Fruit fly (Drosophila melanogaster) whole organism, wandering third instar larva: ENCODE results near the gene CG40198.
"Not testable (repeated sequence)": the region's sequence is repeated elsewhere in the genome, so short reads cannot be mapped to it uniquely, and the experiment has no call there.

Experiments used
- CrebA ChIP-seq: fragments of 200-800 bp; sonication (Bioruptor generic); optimal IDR thresholded peaks from 2 replicates; lab custom pipeline; 2016; ENCODE audit warnings: missing biosample characterization, mild to moderate bottlenecking, missing genetic modification characterization, borderline replicate concordance
- GATAd ChIP-seq: sonication (Bioruptor generic); optimal IDR thresholded peaks from 2 replicates; lab custom pipeline; 2016; ENCODE audit warnings: missing biosample characterization, missing genetic modification characterization
- Hnf4 ChIP-seq: fragments of 200-800 bp; sonication (Bioruptor generic); optimal IDR thresholded peaks from 2 replicates; lab custom pipeline; 2016; ENCODE audit warnings: missing biosample characterization, mild to moderate bottlenecking, missing genetic modification characterization
- Hr78 ChIP-seq: fragments of >200 bp; optimal IDR thresholded peaks from 2 replicates; lab custom pipeline; 2017; ENCODE audit warnings: missing biosample characterization, missing genetic modification characterization
- Hr83 ChIP-seq: fragments of 200-300 bp; sonication (Bioruptor generic); optimal IDR thresholded peaks from 2 replicates; lab custom pipeline; 2016; ENCODE audit warnings: missing biosample characterization, mild to moderate bottlenecking, missing genetic modification characterization, moderate library complexity; ENCODE audit not compliant: poor library complexity, severe bottlenecking
- Myc ChIP-seq: fragments of >200 bp; optimal IDR thresholded peaks from 2 replicates; lab custom pipeline; 2017
- Sp1 ChIP-seq: fragments of 200-800 bp; sonication (Bioruptor generic); optimal IDR thresholded peaks from 3 replicates; lab custom pipeline; 2019; ENCODE audit warnings: missing biosample characterization, mild to moderate bottlenecking, missing genetic modification characterization, moderate library complexity
- br ChIP-seq: fragments of 200-800 bp; sonication (Bioruptor generic); optimal IDR thresholded peaks from 2 replicates; lab custom pipeline; 2016; ENCODE audit warnings: missing biosample characterization, missing genetic modification characterization
- brk ChIP-seq: fragments of 200-800 bp; sonication (Bioruptor generic); optimal IDR thresholded peaks from 2 replicates; lab custom pipeline; 2016; ENCODE audit warnings: missing biosample characterization, mild to moderate bottlenecking, missing genetic modification characterization
- dl ChIP-seq, 2 experiments: fragments of 175-275, 200-275 bp in 1 of 2; fragments of 200-275 bp in 1 of 2; sonication (Bioruptor generic); optimal IDR thresholded peaks; lab custom pipeline; 2018; ENCODE audit warnings: mild to moderate bottlenecking in 2 of 2, missing biosample characterization in 2 of 2, missing genetic modification characterization in 2 of 2, moderate library complexity in 2 of 2; ENCODE audit not compliant: partially characterized antibody in 2 of 2, insufficient read depth in 1 of 2
- dmrt93B ChIP-seq: fragments of 200-800 bp; sonication (Bioruptor generic); optimal IDR thresholded peaks from 2 replicates; lab custom pipeline; 2018; ENCODE audit warnings: missing biosample characterization, mild to moderate bottlenecking, missing genetic modification characterization
- dsf ChIP-seq: sonication (Bioruptor generic); optimal IDR thresholded peaks from 2 replicates; lab custom pipeline; 2016; ENCODE audit warnings: missing biosample characterization, missing genetic modification characterization, borderline replicate concordance
- ey ChIP-seq: fragments of 200-800 bp; sonication (Bioruptor generic); optimal IDR thresholded peaks from 2 replicates; lab custom pipeline; 2016; ENCODE audit warnings: missing biosample characterization, missing genetic modification characterization
- foxo ChIP-seq, 2 experiments: fragments of 200-800 bp; sonication (Bioruptor generic); optimal IDR thresholded peaks; 2 replicates in 1 of 2; 3 replicates in 1 of 2; lab custom pipeline; 2016 to 2017; ENCODE audit warnings: missing biosample characterization in 2 of 2, missing genetic modification characterization in 2 of 2
- fru ChIP-seq: fragments of 200-800 bp; sonication (Bioruptor generic); optimal IDR thresholded peaks from 3 replicates; lab custom pipeline; 2016; ENCODE audit warnings: missing biosample characterization, mild to moderate bottlenecking, missing genetic modification characterization
- lola ChIP-seq: fragments of >200 bp; optimal IDR thresholded peaks from 2 replicates; lab custom pipeline; 2017; ENCODE audit warnings: missing biosample characterization, missing genetic modification characterization
- pan ChIP-seq: fragments of >200 bp; optimal IDR thresholded peaks from 2 replicates; lab custom pipeline; 2017
- psq ChIP-seq: fragments of 200-800 bp; sonication (Bioruptor generic); optimal IDR thresholded peaks from 3 replicates; lab custom pipeline; 2017; ENCODE audit warnings: missing biosample characterization, mild to moderate bottlenecking, missing genetic modification characterization, moderate library complexity
- sage ChIP-seq: fragments of 200-800 bp; sonication (Bioruptor generic); optimal IDR thresholded peaks from 2 replicates; lab custom pipeline; 2016; ENCODE audit warnings: missing biosample characterization, mild to moderate bottlenecking, missing genetic modification characterization
- sv ChIP-seq: fragments of 200-800 bp; sonication (Bioruptor generic); optimal IDR thresholded peaks from 3 replicates; lab custom pipeline; 2016; ENCODE audit warnings: missing biosample characterization, missing genetic modification characterization
- tai ChIP-seq: sonication (Bioruptor generic); optimal IDR thresholded peaks from 2 replicates; lab custom pipeline; 2016; ENCODE audit warnings: missing biosample characterization, missing genetic modification characterization
- usp ChIP-seq: fragments of >200 bp; optimal IDR thresholded peaks from 2 replicates; lab custom pipeline; 2017; ENCODE audit warnings: missing biosample characterization, missing genetic modification characterization

CG40198 gene

DNA sequence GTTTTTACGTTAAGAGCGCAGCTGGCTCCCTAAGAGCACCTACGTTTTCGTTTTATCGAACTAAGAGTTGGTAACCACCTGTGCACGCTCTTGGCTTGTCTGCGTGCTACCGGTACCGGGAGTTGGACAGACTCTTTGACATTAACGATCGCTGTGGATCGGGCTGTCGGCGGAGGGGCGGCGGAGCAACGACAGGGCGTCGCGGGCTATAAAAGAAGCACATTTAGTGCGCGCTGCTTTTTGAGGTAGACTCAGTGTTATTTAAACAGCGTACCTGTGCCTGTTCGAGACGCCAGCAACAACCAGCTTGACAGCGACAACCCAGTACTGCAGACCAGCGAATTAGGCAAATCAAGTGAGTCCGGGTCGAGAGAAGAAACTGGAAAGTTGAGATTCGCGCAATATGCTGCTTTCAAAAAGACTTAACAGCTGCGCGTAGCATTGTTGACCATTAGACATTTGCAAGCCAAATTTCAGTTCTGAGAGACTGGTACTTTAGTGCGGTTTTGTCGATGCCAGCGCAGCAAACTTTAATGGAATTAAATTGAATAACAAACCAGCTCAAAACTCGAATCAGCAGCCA lies 31.7 kb downstream of the CG40198 start (continued):
- TF ChIP-seq lola (GFP tag; lab: Kevin White, UChicago) = no peak
- TF ChIP-seq brk = no peak
- no peak for TF ChIP-seq GATAd (GFP tag; lab: Kevin White, UChicago)

DNA sequence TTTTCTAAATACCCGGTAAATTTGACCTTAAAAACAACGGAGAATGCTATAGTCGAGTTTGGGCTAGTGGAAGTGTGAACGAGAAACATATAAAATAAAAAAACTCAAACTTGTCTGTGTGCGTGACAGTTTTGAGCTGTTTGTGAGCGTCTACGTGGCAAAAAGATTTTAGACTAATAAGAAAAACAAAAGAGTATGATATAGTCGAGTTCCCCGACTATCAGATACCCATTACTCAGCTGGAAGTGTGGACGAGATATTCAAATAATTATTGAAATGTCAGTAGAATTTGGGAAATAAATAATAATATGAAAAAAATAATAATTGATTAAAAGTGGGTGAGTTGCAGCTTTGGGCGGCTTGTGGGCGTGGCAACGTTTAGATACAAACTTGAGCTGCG lies 33.7 kb downstream of the CG40198 start:
- no peak for TF ChIP-seq ey (GFP tag; lab: Kevin White, UChicago)
- no peak for TF ChIP-seq Hr78 (GFP tag; lab: Kevin White, UChicago)
- TF ChIP-seq usp = no peak
- TF ChIP-seq GATAd (GFP tag; lab: Kevin White, UChicago) = no peak
- TF ChIP-seq CrebA = no peak

DNA sequence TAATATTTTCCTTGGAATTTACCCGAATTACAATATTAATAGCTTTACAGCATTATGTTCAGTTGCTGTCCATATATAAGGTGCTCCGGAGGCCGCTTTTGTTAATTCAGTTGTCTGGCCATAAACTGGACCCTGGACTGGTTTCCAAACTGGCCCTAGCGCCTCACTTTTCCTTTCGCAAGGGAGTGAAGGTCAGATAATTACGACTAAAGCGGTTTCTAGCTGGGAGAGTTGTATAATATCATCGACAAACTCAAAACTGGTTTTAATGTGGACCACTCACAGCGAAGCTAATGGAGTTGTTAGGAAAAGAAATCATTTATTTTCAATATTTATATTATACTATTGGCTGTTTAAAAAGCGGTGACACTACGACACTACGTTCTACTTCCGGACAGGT lies 34.5 kb downstream of the CG40198 start:
- TF ChIP-seq foxo (GFP tag; optimal IDR thresholded peaks at IDR 0.05; lab: Kevin White, UChicago) = no peak
- TF ChIP-seq dl (GFP tag; optimal IDR thresholded peaks at IDR 0.05; lab: Kevin White, UChicago; ENCODE audit: insufficient read depth in 1 of 2, partially characterized antibody in 2 of 2) = no peak
- no peak for TF ChIP-seq dmrt93B (GFP tag; lab: Kevin White, UChicago)
- no peak for TF ChIP-seq Hnf4 (GFP tag; lab: Kevin White, UChicago)
- no peak for TF ChIP-seq pan (lab: Kevin White, UChicago)
- no peak for TF ChIP-seq Hr83 (GFP tag; lab: Kevin White, UChicago)
- TF ChIP-seq dsf (GFP tag; lab: Kevin White, UChicago) = no peak
- no peak for TF ChIP-seq br
- no peak for TF ChIP-seq Myc (lab: Kevin White, UChicago)
- TF ChIP-seq sage (GFP tag; lab: Kevin White, UChicago) = no peak
- no peak for TF ChIP-seq sv (GFP tag; lab: Kevin White, UChicago)
- no peak for TF ChIP-seq brk
- TF ChIP-seq psq = no peak
- no peak for TF ChIP-seq Sp1
- no peak for TF ChIP-seq CrebA

DNA sequence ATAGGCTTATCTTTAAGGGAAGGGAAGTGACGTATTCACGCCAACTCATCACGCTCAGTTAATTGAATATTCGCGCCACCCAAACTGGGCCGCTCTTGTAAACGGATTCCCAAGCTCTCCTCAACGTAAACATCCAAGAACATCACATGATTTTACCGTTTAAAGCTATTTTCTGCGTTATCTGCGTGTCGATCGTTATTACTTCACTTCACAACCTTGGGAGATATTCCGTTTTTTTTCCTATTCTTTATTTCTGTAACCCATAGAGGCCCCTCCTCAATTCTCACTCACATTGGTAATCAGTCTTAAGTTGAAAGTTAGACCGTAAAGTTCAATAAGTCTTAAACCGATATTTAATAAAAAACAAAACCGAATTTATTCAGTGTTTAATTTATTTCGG lies 35.9 kb downstream of the CG40198 start, which contains the start of gene Gfat1:
Gene Gfat1 (plus strand): TSS at position 301 of the 400 bp plus-strand sequence.
- not testable (repeated sequence) for TF ChIP-seq dsf, fru, tai (GFP tag; lab: Kevin White, UChicago)
